Worm (Caenorhabditis elegans): Measurements from ENCODE around the gene mtr-4.

Gene mtr-4

ce11 chrIV:9803544-9803943, 21.9 kb upstream of the mtr-4 start (continued):
- TF ChIP-seq ama-1 (optimal IDR thresholded peaks at IDR 0.05) (no peak), peb-1 (tag; optimal IDR thresholded peaks at IDR 0.05) (no peak), snpc-4 (tag; optimal IDR thresholded peaks at IDR 0.05) (no peak), mdl-1 (tag; optimal IDR thresholded peaks at IDR 0.05) (peak in 1 of 2 experiments; percentile 28), nhr-12 (tag; optimal IDR thresholded peaks at IDR 0.05) (no peak), mab-5 (tag; optimal IDR thresholded peaks at IDR 0.05) (peak; percentile 16), ztf-1 (GFP tag; conservative IDR thresholded peaks at IDR 0.05) (no peak), lin-13 (GFP tag; optimal IDR thresholded peaks at IDR 0.05) (peak; percentile 51), ceh-16 (tag; optimal IDR thresholded peaks at IDR 0.05) (no peak), fos-1 (tag; optimal IDR thresholded peaks at IDR 0.05) (peak; percentile 85), unc-55 (GFP tag; optimal IDR thresholded peaks at IDR 0.05) (no peak), Y55F3AM.14 (GFP tag; optimal IDR thresholded peaks at IDR 0.05) (no peak), ZK546.5 (tag; optimal IDR thresholded peaks at IDR 0.05) (no peak), gmeb-1 (tag; optimal IDR thresholded peaks at IDR 0.05) (peak; percentile 52), aly-2 (tag; optimal IDR thresholded peaks at IDR 0.05) (no peak), nhr-6 (tag; optimal IDR thresholded peaks at IDR 0.05) (peak; percentile 8), elt-3 (tag; optimal IDR thresholded peaks at IDR 0.05) (no peak), ztf-11 (tag; optimal IDR thresholded peaks at IDR 0.05) (no peak), nhr-77 (tag; optimal IDR thresholded peaks at IDR 0.05) (no peak), sma-3 (GFP tag; optimal IDR thresholded peaks at IDR 0.05) (peak; percentile 60)

- TF ChIP-seq unc-62 (GFP tag; optimal IDR thresholded peaks at IDR 0.05) = no peak
- no peak for TF ChIP-seq nhr-77 (tag; optimal IDR thresholded peaks at IDR 0.05)
- no peak for TF ChIP-seq snpc-4 (tag; optimal IDR thresholded peaks at IDR 0.05)
- no peak for TF ChIP-seq zag-1 (tag; optimal IDR thresholded peaks at IDR 0.05)
- TF ChIP-seq ama-1 (optimal IDR thresholded peaks at IDR 0.05) = no peak
- TF ChIP-seq lin-39 (tag; optimal IDR thresholded peaks at IDR 0.05) = no peak
- TF ChIP-seq mbf-1 (tag; optimal IDR thresholded peaks at IDR 0.05) = no peak
- no peak for TF ChIP-seq nhr-11 (tag; optimal IDR thresholded peaks at IDR 0.05)
- TF ChIP-seq blmp-1 (tag; optimal IDR thresholded peaks at IDR 0.05; ENCODE audit: insufficient read depth) = no peak
- no peak for TF ChIP-seq aly-2 (tag; optimal IDR thresholded peaks at IDR 0.05)
- TF ChIP-seq skn-1 (tag; optimal IDR thresholded peaks at IDR 0.05) = no peak
- TF ChIP-seq nhr-12 (tag; optimal IDR thresholded peaks at IDR 0.05) = no peak
- TF ChIP-seq lin-13 (GFP tag; optimal IDR thresholded peaks at IDR 0.05) = no peak
- no peak for TF ChIP-seq alr-1 (tag; optimal IDR thresholded peaks at IDR 0.05)
- no peak for TF ChIP-seq gmeb-1 (tag; optimal IDR thresholded peaks at IDR 0.05)
- no peak for TF ChIP-seq nhr-21 (tag; optimal IDR thresholded peaks at IDR 0.05)
- no peak for TF ChIP-seq ztf-1 (GFP tag; conservative IDR thresholded peaks at IDR 0.05)
- TF ChIP-seq Y55F3AM.14 (GFP tag; optimal IDR thresholded peaks at IDR 0.05) = no peak
These were observed 14.9 kb upstream of the mtr-4 start, which contains the start of gene dct-15 for ce11 chrIV:9810633-9811032. dct-15 (minus strand) TSS chrIV:9810733.

- TF ChIP-seq crh-2 (tag; optimal IDR thresholded peaks at IDR 0.05) = no peak
- TF ChIP-seq zag-1 (tag; optimal IDR thresholded peaks at IDR 0.05) = no peak
- TF ChIP-seq lin-13 (GFP tag; optimal IDR thresholded peaks at IDR 0.05) = no peak
- TF ChIP-seq nhr-77 (tag; optimal IDR thresholded peaks at IDR 0.05) = no peak
- no peak for TF ChIP-seq peb-1 (tag; optimal IDR thresholded peaks at IDR 0.05)
- no peak for TF ChIP-seq lsy-2 (tag; optimal IDR thresholded peaks at IDR 0.05)
- no peak for TF ChIP-seq lin-39 (tag; optimal IDR thresholded peaks at IDR 0.05)
- TF ChIP-seq egl-27 (tag; optimal IDR thresholded peaks at IDR 0.05) = no peak
- no peak for TF ChIP-seq nhr-12 (tag; optimal IDR thresholded peaks at IDR 0.05)
- TF ChIP-seq ZK546.5 (tag; optimal IDR thresholded peaks at IDR 0.05) = no peak
- no peak for TF ChIP-seq R02D3.7 (tag; optimal IDR thresholded peaks at IDR 0.05)
- TF ChIP-seq nhr-11 (tag; optimal IDR thresholded peaks at IDR 0.05) = no peak
- no peak for TF ChIP-seq ceh-16 (tag; optimal IDR thresholded peaks at IDR 0.05)
- TF ChIP-seq lin-11 (tag; optimal IDR thresholded peaks at IDR 0.05) = no peak
- TF ChIP-seq ztf-1 (GFP tag; conservative IDR thresholded peaks at IDR 0.05) = no peak
- TF ChIP-seq ztf-4 (tag; optimal IDR thresholded peaks at IDR 0.05) = no peak
- TF ChIP-seq gmeb-1 (tag; optimal IDR thresholded peaks at IDR 0.05) = no peak
- TF ChIP-seq mbf-1 (tag; optimal IDR thresholded peaks at IDR 0.05) = no peak
These were observed 14.0 kb upstream of the mtr-4 start for ce11 chrIV:9811487-9811886.

- TF ChIP-seq elt-1 (tag; optimal IDR thresholded peaks at IDR 0.05) (no peak), sma-3 (GFP tag; optimal IDR thresholded peaks at IDR 0.05) (no peak), nhr-12 (tag; optimal IDR thresholded peaks at IDR 0.05) (no peak), ztf-1 (GFP tag; conservative IDR thresholded peaks at IDR 0.05) (no peak), fos-1 (tag; optimal IDR thresholded peaks at IDR 0.05) (no peak), zag-1 (tag; optimal IDR thresholded peaks at IDR 0.05) (no peak), snpc-4 (tag; optimal IDR thresholded peaks at IDR 0.05) (no peak), nhr-21 (tag; optimal IDR thresholded peaks at IDR 0.05) (no peak), nhr-77 (tag; optimal IDR thresholded peaks at IDR 0.05) (no peak), sma-9 (GFP tag; optimal IDR thresholded peaks at IDR 0.05) (no peak), sma-9 (tag; optimal IDR thresholded peaks at IDR 0.05) (no peak), Y55F3AM.14 (GFP tag; optimal IDR thresholded peaks at IDR 0.05) (no peak), ama-1 (optimal IDR thresholded peaks at IDR 0.05) (no peak)
These were observed 10.1 kb upstream of the mtr-4 start, which contains the start of gene egl-20 for ce11 chrIV:9815432-9815831. egl-20 (minus strand) TSS chrIV:9815532.

All from whole organism, L2 larva.